Fruit fly (Drosophila melanogaster) whole organism, embryonic: ENCODE results near the gene CG31204.

ENCODE experiments used
- Atf6 ChIP-seq: fragments of 200-800 bp; sonication (Bioruptor generic); IDR thresholded peaks from 2 replicates; pipeline ENCODE4 v1.3.6; 2022; ENCODE audit warnings: missing biosample characterization, missing genetic modification characterization
- Bdp1 ChIP-seq: fragments of 200-800 bp; sonication (Bioruptor generic); optimal IDR thresholded peaks from 3 replicates; lab custom pipeline; 2016; ENCODE audit warnings: missing biosample characterization, missing genetic modification characterization
- BtbVII ChIP-seq: fragments of 200-800 bp; sonication (Bioruptor generic); optimal IDR thresholded peaks from 3 replicates; lab custom pipeline; 2017; ENCODE audit warnings: missing biosample characterization, mild to moderate bottlenecking, missing genetic modification characterization
- Bteb2 ChIP-seq: fragments of 200-800 bp; sonication (Bioruptor generic); optimal IDR thresholded peaks from 2 replicates; lab custom pipeline; 2016; ENCODE audit warnings: missing biosample characterization, missing genetic modification characterization
- CG10267 ChIP-seq: fragments of 200-800 bp; sonication (Bioruptor generic); optimal IDR thresholded peaks from 2 replicates; lab custom pipeline; 2018; ENCODE audit warnings: missing biosample characterization, mild to moderate bottlenecking, missing genetic modification characterization, moderate library complexity
- CG10979 ChIP-seq: fragments of 200-800 bp; sonication (Bioruptor generic); optimal IDR thresholded peaks from 2 replicates; lab custom pipeline; 2018; ENCODE audit warnings: missing biosample characterization, mild to moderate bottlenecking, missing genetic modification characterization, moderate library complexity
- CG11504 ChIP-seq: fragments of 200-800 bp; sonication (Bioruptor generic); optimal IDR thresholded peaks from 3 replicates; lab custom pipeline; 2019; ENCODE audit warnings: missing biosample characterization, mild to moderate bottlenecking, missing genetic modification characterization, moderate library complexity
- CG11695 ChIP-seq: fragments of 200-800 bp; sonication (Bioruptor generic); IDR thresholded peaks from 3 replicates; pipeline ENCODE4 v1.3.6; 2022; ENCODE audit warnings: missing biosample characterization, missing genetic modification characterization
- CG11696 ChIP-seq: fragments of 200-800 bp; sonication (Bioruptor generic); IDR thresholded peaks from 2 replicates; pipeline ENCODE4 v1.3.6; 2022; ENCODE audit warnings: missing biosample characterization, missing genetic modification characterization
- CG12299 ChIP-seq: fragments of 200-800 bp; sonication (Bioruptor generic); optimal IDR thresholded peaks from 2 replicates; lab custom pipeline; 2018; ENCODE audit warnings: missing biosample characterization, mild to moderate bottlenecking, missing genetic modification characterization
- CG1233 ChIP-seq: fragments of 200-800 bp; sonication (Bioruptor generic); optimal IDR thresholded peaks from 4 replicates; lab custom pipeline; 2018; ENCODE audit warnings: missing biosample characterization, mild to moderate bottlenecking, missing genetic modification characterization
- CG13624 ChIP-seq: fragments of 200-800 bp; sonication (Bioruptor generic); optimal IDR thresholded peaks from 2 replicates; lab custom pipeline; 2016; ENCODE audit warnings: missing biosample characterization, missing genetic modification characterization
- CG1529 ChIP-seq: fragments of 200-800 bp; sonication (Bioruptor generic); optimal IDR thresholded peaks from 3 replicates; lab custom pipeline; 2018; ENCODE audit warnings: missing biosample characterization, missing genetic modification characterization
- CG1647 ChIP-seq: fragments of 200-800 bp; sonication (Bioruptor generic); optimal IDR thresholded peaks from 3 replicates; lab custom pipeline; 2016; ENCODE audit warnings: missing biosample characterization, missing genetic modification characterization
- CG16815 ChIP-seq: fragments of 200-800 bp; sonication (Bioruptor generic); optimal IDR thresholded peaks from 3 replicates; lab custom pipeline; 2017; ENCODE audit warnings: missing biosample characterization, mild to moderate bottlenecking, missing genetic modification characterization
- CG2199 ChIP-seq: fragments of 200-800 bp; sonication (Bioruptor generic); IDR thresholded peaks from 3 replicates; pipeline ENCODE4 v1.3.6; 2022; ENCODE audit warnings: missing biosample characterization, missing genetic modification characterization
- CG3065 ChIP-seq: fragments of 200-800 bp; sonication (Bioruptor generic); optimal IDR thresholded peaks from 2 replicates; lab custom pipeline; 2016; ENCODE audit warnings: missing biosample characterization, missing genetic modification characterization
- CG33557 ChIP-seq: fragments of 200-800 bp; sonication (Bioruptor generic); optimal IDR thresholded peaks from 2 replicates; lab custom pipeline; 2019; ENCODE audit warnings: missing biosample characterization, mild to moderate bottlenecking, missing genetic modification characterization, moderate library complexity
- CG4282 ChIP-seq: fragments of 200-800 bp; sonication (Bioruptor generic); optimal IDR thresholded peaks from 2 replicates; lab custom pipeline; 2016; ENCODE audit warnings: missing biosample characterization, missing genetic modification characterization
- CG6765 ChIP-seq: fragments of 200-800 bp; sonication (Bioruptor generic); optimal IDR thresholded peaks from 3 replicates; lab custom pipeline; 2017; ENCODE audit warnings: missing biosample characterization, mild to moderate bottlenecking, missing genetic modification characterization
- CG8924 ChIP-seq: fragments of 200-800 bp; optimal IDR thresholded peaks from 3 replicates; lab custom pipeline; 2019; ENCODE audit warnings: missing biosample characterization, mild to moderate bottlenecking, missing genetic modification characterization, moderate library complexity
- CG8944 ChIP-seq: fragments of 200-800 bp; sonication (Bioruptor generic); optimal IDR thresholded peaks from 3 replicates; lab custom pipeline; 2016; ENCODE audit warnings: missing biosample characterization, missing genetic modification characterization
- Fer1 ChIP-seq: fragments of 200-800 bp; sonication (Bioruptor generic); optimal IDR thresholded peaks from 2 replicates; lab custom pipeline; 2017; ENCODE audit warnings: missing biosample characterization, mild to moderate bottlenecking, missing genetic modification characterization
- Gug ChIP-seq: fragments of 200-800 bp; sonication (Bioruptor generic); IDR thresholded peaks from 4 replicates; pipeline ENCODE4 v1.3.6; 2022; ENCODE audit warnings: missing biosample characterization, missing genetic modification characterization
- Hmx ChIP-seq: fragments of 200-800 bp; sonication (Bioruptor generic); optimal IDR thresholded peaks from 2 replicates; lab custom pipeline; 2016; ENCODE audit warnings: missing biosample characterization, missing genetic modification characterization
- MTF-1 ChIP-seq: fragments of 200-800 bp; sonication (Bioruptor generic); optimal IDR thresholded peaks from 2 replicates; lab custom pipeline; 2018; ENCODE audit warnings: missing biosample characterization, mild to moderate bottlenecking, missing genetic modification characterization, borderline replicate concordance
- Mrtf ChIP-seq: fragments of 200-800 bp; sonication (Bioruptor generic); IDR thresholded peaks from 3 replicates; pipeline ENCODE4 v1.3.6; 2022; ENCODE audit warnings: missing biosample characterization, missing genetic modification characterization
- Oli ChIP-seq: fragments of 200-800 bp; sonication (Bioruptor generic); optimal IDR thresholded peaks from 2 replicates; lab custom pipeline; 2018; ENCODE audit warnings: missing biosample characterization, mild to moderate bottlenecking, missing genetic modification characterization, moderate library complexity
- Optix ChIP-seq: fragments of 200-800 bp; sonication (Bioruptor generic); IDR thresholded peaks from 3 replicates; pipeline ENCODE4 v1.3.6; 2022; ENCODE audit warnings: missing biosample characterization, missing genetic modification characterization
- Scr ChIP-seq: fragments of 200-800 bp; sonication (Bioruptor generic); IDR thresholded peaks from 2 replicates; pipeline ENCODE4 v1.3.6; 2022; ENCODE audit warnings: missing biosample characterization, missing genetic modification characterization; ENCODE audit not compliant: partially characterized antibody
- Usf ChIP-seq: fragments of 200-800 bp; sonication (Bioruptor generic); optimal IDR thresholded peaks from 2 replicates; lab custom pipeline; 2017; ENCODE audit warnings: missing genotype, missing biosample characterization, missing genetic modification characterization
- ac ChIP-seq: fragments of 200-800 bp; sonication (Bioruptor generic); optimal IDR thresholded peaks from 3 replicates; lab custom pipeline; 2017; ENCODE audit warnings: missing biosample characterization, mild to moderate bottlenecking, missing genetic modification characterization
- ap ChIP-seq: fragments of 200-800 bp; sonication (Bioruptor generic); IDR thresholded peaks from 2 replicates; pipeline ENCODE4 v1.3.6; 2022; ENCODE audit warnings: missing biosample characterization, missing genetic modification characterization
- cg ChIP-seq: fragments of 200-800 bp; sonication (Bioruptor generic); optimal IDR thresholded peaks from 3 replicates; lab custom pipeline; 2019; ENCODE audit warnings: missing biosample characterization, mild to moderate bottlenecking, missing genetic modification characterization, moderate library complexity
- chn ChIP-seq: fragments of 200-800 bp; sonication (Bioruptor generic); optimal IDR thresholded peaks from 2 replicates; lab custom pipeline; 2016; ENCODE audit warnings: missing biosample characterization, missing genetic modification characterization
- dan ChIP-seq: fragments of 200-800 bp; sonication (Bioruptor generic); IDR thresholded peaks from 2 replicates; pipeline ENCODE4 v1.3.6; 2022; ENCODE audit warnings: missing biosample characterization, missing genetic modification characterization
- ems ChIP-seq: fragments of 200-800 bp; sonication (Bioruptor generic); optimal IDR thresholded peaks from 3 replicates; lab custom pipeline; 2016; ENCODE audit warnings: missing biosample characterization, missing genetic modification characterization
- exex ChIP-seq: fragments of 200-800 bp; sonication (Bioruptor generic); optimal IDR thresholded peaks from 4 replicates; lab custom pipeline; 2018; ENCODE audit warnings: missing biosample characterization, mild to moderate bottlenecking, missing genetic modification characterization, moderate library complexity
- eyg ChIP-seq: fragments of 200-800 bp; sonication (Bioruptor generic); optimal IDR thresholded peaks from 3 replicates; lab custom pipeline; 2016; ENCODE audit warnings: missing biosample characterization, missing genetic modification characterization
- grau ChIP-seq: fragments of 200-800 bp; optimal IDR thresholded peaks from 3 replicates; lab custom pipeline; 2019; ENCODE audit warnings: missing biosample characterization, mild to moderate bottlenecking, missing genetic modification characterization, moderate library complexity
- hbn ChIP-seq: fragments of 200-800 bp; sonication (Bioruptor generic); IDR thresholded peaks from 2 replicates; pipeline ENCODE4 v1.3.6; 2022; ENCODE audit warnings: missing biosample characterization, missing genetic modification characterization; ENCODE audit not compliant: partially characterized antibody
- hkb ChIP-seq, 2 experiments: fragments of 200-800 bp in 1 of 2; fragments of >200 bp in 1 of 2; sonication (Bioruptor generic) in 1 of 2; IDR thresholded peaks in 1 of 2; optimal IDR thresholded peaks in 1 of 2; 2 replicates each; pipeline versions ENCODE4 v1.3.6 to Lab custom; 2017 to 2022; ENCODE audit warnings: missing biosample characterization in 1 of 2, missing genetic modification characterization in 1 of 2
- luna ChIP-seq: fragments of 200-800 bp; sonication (Bioruptor generic); optimal IDR thresholded peaks from 2 replicates; lab custom pipeline; 2016; ENCODE audit warnings: missing biosample characterization, missing genetic modification characterization
- nau ChIP-seq: fragments of 200-800 bp; sonication (Bioruptor generic); optimal IDR thresholded peaks from 3 replicates; lab custom pipeline; 2017; ENCODE audit warnings: missing biosample characterization, mild to moderate bottlenecking, missing genetic modification characterization, missing genetic modification reagents
- pita ChIP-seq: fragments of 200-800 bp; sonication (Bioruptor generic); optimal IDR thresholded peaks from 2 replicates; lab custom pipeline; 2017; ENCODE audit warnings: missing biosample characterization, mild to moderate bottlenecking, missing genetic modification characterization
- pnt ChIP-seq: fragments of 200-800 bp; sonication (Bioruptor generic); optimal IDR thresholded peaks from 3 replicates; lab custom pipeline; 2016; ENCODE audit warnings: missing biosample characterization, missing genetic modification characterization
- sim ChIP-seq: fragments of 200-800 bp; sonication (Bioruptor generic); IDR thresholded peaks from 2 replicates; pipeline ENCODE4 v1.3.6; 2022; ENCODE audit warnings: missing biosample characterization, missing genetic modification characterization
- sisA ChIP-seq: fragments of 200-800 bp; sonication (Bioruptor generic); IDR thresholded peaks from 2 replicates; pipeline ENCODE4 v1.3.6; 2022; ENCODE audit warnings: missing biosample characterization, missing genetic modification characterization
- ssp ChIP-seq: fragments of 200-800 bp; sonication (Bioruptor generic); IDR thresholded peaks from 2 replicates; pipeline ENCODE4 v1.3.6; 2022; ENCODE audit warnings: missing biosample characterization, missing genetic modification characterization
- unpg ChIP-seq: fragments of 200-800 bp; sonication (Bioruptor generic); optimal IDR thresholded peaks from 3 replicates; lab custom pipeline; 2018; ENCODE audit warnings: missing biosample characterization, mild to moderate bottlenecking, missing genetic modification characterization, moderate library complexity
- vvl ChIP-seq: fragments of 200-800 bp; sonication (Bioruptor generic); IDR thresholded peaks from 2 replicates; pipeline ENCODE4 v1.3.6; 2022; ENCODE audit warnings: missing biosample characterization, missing genetic modification characterization

The CG31204 gene

dm6 chr3R:31384108-31384507 lies 9.2 kb downstream of the CG31204 start (continued):
- TF ChIP-seq CG6765 (GFP tag; lab: Kevin White, UChicago) (peak; percentile 92), CG10267 (tag; lab: Kevin White, UChicago) (peak; percentile 90), CG11696 (GFP tag; lab: Robert Waterston, UW) (peak; percentile 93), dan (GFP tag; lab: Robert Waterston, UW) (peak; percentile 83), eyg (peak; percentile 98), CG2199 (GFP tag; lab: Robert Waterston, UW) (peak; percentile 97), luna (GFP tag; lab: Kevin White, UChicago) (peak; percentile 91), unpg (GFP tag; lab: Kevin White, UChicago) (peak; percentile 99), pita (GFP tag; lab: Kevin White, UChicago) (no peak), CG1233 (GFP tag; lab: Kevin White, UChicago) (peak; percentile 94), CG4282 (GFP tag; lab: Kevin White, UChicago) (peak; percentile 91), Gug (GFP tag; lab: Robert Waterston, UW) (peak; percentile 99), sisA (GFP tag; lab: Robert Waterston, UW) (peak; percentile 97), CG33557 (peak; percentile 71), Usf (GFP tag; lab: Kevin White, UChicago) (peak; percentile 96), CG11695 (GFP tag; lab: Robert Waterston, UW) (peak; percentile 98), Bdp1 (GFP tag; lab: Kevin White, UChicago) (peak; percentile 91), CG10979 (peak; percentile 94), pnt (peak; percentile 98), sim (GFP tag; lab: Robert Waterston, UW) (peak; percentile 94), MTF-1 (GFP tag; lab: Kevin White, UChicago) (peak; percentile 73), BtbVII (peak; percentile 95), CG8944 (GFP tag; lab: Kevin White, UChicago) (peak; percentile 97), ap (GFP tag; lab: Robert Waterston, UW) (peak; percentile 93), CG3065 (GFP tag; lab: Kevin White, UChicago) (peak; percentile 92), Oli (tag; lab: Kevin White, UChicago) (peak; percentile 98), Fer1 (peak; percentile 97), CG1529 (peak; percentile 91), Optix (GFP tag; lab: Robert Waterston, UW) (peak; percentile 97), CG1647 (GFP tag; lab: Kevin White, UChicago) (peak; percentile 96), exex (tag; lab: Kevin White, UChicago) (peak; percentile 77), hkb (optimal IDR thresholded peaks at IDR 0.05; lab: Kevin White, UChicago) (peak; percentile 92), hkb (GFP tag; IDR thresholded peaks at IDR 0.05; lab: Robert Waterston, UW) (peak; percentile 97), ac (peak; percentile 57), vvl (GFP tag; lab: Robert Waterston, UW) (peak; percentile 99), Hmx (peak; percentile 92), Scr (GFP tag; lab: Robert Waterston, UW) (no peak), Bteb2 (peak; percentile 97), hbn (GFP tag; lab: Robert Waterston, UW) (no peak), CG12299 (peak; percentile 93), ssp (peak; percentile 91), Mrtf (GFP tag; lab: Robert Waterston, UW) (peak; percentile 97), CG11504 (peak; percentile 96), CG16815 (GFP tag; lab: Kevin White, UChicago) (peak; percentile 96), ems (peak; percentile 99), CG8924 (tag; lab: Kevin White, UChicago) (peak; percentile 96), CG13624 (GFP tag; lab: Kevin White, UChicago) (peak; percentile 98), grau (tag; lab: Kevin White, UChicago) (peak; percentile 97), chn (GFP tag; lab: Kevin White, UChicago) (peak; percentile 97), Atf6 (GFP tag; lab: Robert Waterston, UW) (peak; percentile 98), cg (GFP tag; lab: Kevin White, UChicago) (no peak), nau (peak; percentile 96)
